ENCODE assay signal across 3 fruit fly cellular contexts in genomic region chr3L:15749276-15749675, dm6.
TF ChIP-seq lines count a peak whose summit lies in the region.

No protein-coding gene starts in this region.

- TF ChIP-seq CTCF in whole organism, embryonic (GFP tag; optimal IDR thresholded peaks at IDR 0.05; lab: Kevin White, UChicago) = no peak

TF ChIP-seq in whole organism, embryonic, 481 proteins besides CTCF, POLR2A, EP300 and RAD21:
- no peak for TF ChIP-seq CG30431 (GFP tag; optimal IDR thresholded peaks at IDR 0.05; lab: Kevin White, UChicago)
- TF ChIP-seq sens (GFP tag; lab: Kevin White, UChicago) = no peak
- no peak for TF ChIP-seq CG12659 (GFP tag; optimal IDR thresholded peaks at IDR 0.05; lab: Kevin White, UChicago)
- TF ChIP-seq fd3F (GFP tag; optimal IDR thresholded peaks at IDR 0.05; lab: Kevin White, UChicago) = no peak
- TF ChIP-seq D19A (tag; optimal IDR thresholded peaks at IDR 0.05; lab: Kevin White, UChicago) = peak; percentile 44
- TF ChIP-seq sr (GFP tag; IDR thresholded peaks at IDR 0.05; lab: Robert Waterston, UW) = 0 out of 3 replicates have a peak, but pooled peaks have one; percentile 28
- TF ChIP-seq sim (GFP tag; IDR thresholded peaks at IDR 0.05; lab: Robert Waterston, UW) = no peak
- no peak for TF ChIP-seq Dad (GFP tag; optimal IDR thresholded peaks at IDR 0.05; lab: Kevin White, UChicago)
- no peak for TF ChIP-seq psq (GFP tag; optimal IDR thresholded peaks at IDR 0.05; lab: Kevin White, UChicago)
- no peak for TF ChIP-seq ftz-f1 (GFP tag; optimal IDR thresholded peaks at IDR 0.05; lab: Kevin White, UChicago)
- no peak for TF ChIP-seq CG4617 (GFP tag; optimal IDR thresholded peaks at IDR 0.05; lab: Kevin White, UChicago; ENCODE audit: borderline replicate concordance)
- TF ChIP-seq CG10209 (GFP tag; optimal IDR thresholded peaks at IDR 0.05; lab: Kevin White, UChicago) = no peak
- TF ChIP-seq Asciz (GFP tag; optimal IDR thresholded peaks at IDR 0.05; lab: Kevin White, UChicago) = no peak
- TF ChIP-seq CG12155 (GFP tag; optimal IDR thresholded peaks at IDR 0.05; lab: Kevin White, UChicago) = no peak
- no peak for TF ChIP-seq tgo (GFP tag; IDR thresholded peaks at IDR 0.05; lab: Robert Waterston, UW)
- TF ChIP-seq CG14441 (GFP tag; IDR thresholded peaks at IDR 0.05; lab: Robert Waterston, UW) = 0 out of 2 replicates have a peak, but pooled peaks have one; percentile 28
- peak; percentile 6 for TF ChIP-seq oc (tag; optimal IDR thresholded peaks at IDR 0.05; lab: Kevin White, UChicago)
- no peak for TF ChIP-seq CG9876 (GFP tag; optimal IDR thresholded peaks at IDR 0.05; lab: Kevin White, UChicago)
- TF ChIP-seq CG34422 (GFP tag; IDR thresholded peaks at IDR 0.05; lab: Robert Waterston, UW) = no peak
- no peak for TF ChIP-seq CG3163 (GFP tag; optimal IDR thresholded peaks at IDR 0.05; lab: Kevin White, UChicago)
- no peak for TF ChIP-seq CG32772 (GFP tag; IDR thresholded peaks at IDR 0.05; lab: Robert Waterston, UW)
- TF ChIP-seq slp2 (GFP tag; optimal IDR thresholded peaks at IDR 0.05; lab: Kevin White, UChicago) = no peak
- no peak for TF ChIP-seq MESR4 (GFP tag; optimal IDR thresholded peaks at IDR 0.05; lab: Kevin White, UChicago)
- no peak for TF ChIP-seq CG18262 (tag; optimal IDR thresholded peaks at IDR 0.05; lab: Kevin White, UChicago)
- TF ChIP-seq H15 (GFP tag; IDR thresholded peaks at IDR 0.05; lab: Robert Waterston, UW) = no peak
- TF ChIP-seq stc (GFP tag; IDR thresholded peaks at IDR 0.05; lab: Robert Waterston, UW) = no peak
- TF ChIP-seq CG6765 (GFP tag; optimal IDR thresholded peaks at IDR 0.05; lab: Kevin White, UChicago) = no peak
- TF ChIP-seq peb (GFP tag; IDR thresholded peaks at IDR 0.05; lab: Robert Waterston, UW) = no peak

TF ChIP-seq in whole organism, prepupa, 60 proteins besides CTCF, POLR2A, EP300 and RAD21 (continues in another document):
- no peak for TF ChIP-seq CG4318 (GFP tag; optimal IDR thresholded peaks at IDR 0.05; lab: Kevin White, UChicago)
- peak; percentile 84 for TF ChIP-seq Eip78C (GFP tag; lab: Kevin White, UChicago)
- TF ChIP-seq CG7368 (GFP tag; optimal IDR thresholded peaks at IDR 0.05; lab: Kevin White, UChicago) = no peak
- no peak for TF ChIP-seq eg (GFP tag; IDR thresholded peaks at IDR 0.05; lab: Robert Waterston, UW)
- peak; percentile 5 for TF ChIP-seq CG31627 (GFP tag; optimal IDR thresholded peaks at IDR 0.05; lab: Kevin White, UChicago)
- TF ChIP-seq svp (GFP tag; lab: Kevin White, UChicago) = peak; percentile 59
- TF ChIP-seq ss (GFP tag; optimal IDR thresholded peaks at IDR 0.05; lab: Kevin White, UChicago) = peak in 1 of 2 experiments; percentile 5
- no peak for TF ChIP-seq cyc (GFP tag; optimal IDR thresholded peaks at IDR 0.05; lab: Kevin White, UChicago)
- TF ChIP-seq achi (GFP tag; optimal IDR thresholded peaks at IDR 0.05; lab: Kevin White, UChicago) = no peak
- no peak for TF ChIP-seq spab (GFP tag; optimal IDR thresholded peaks at IDR 0.05; lab: Kevin White, UChicago)
- no peak for TF ChIP-seq CG32006 (GFP tag; optimal IDR thresholded peaks at IDR 0.05; lab: Kevin White, UChicago)
- TF ChIP-seq dsx (GFP tag; optimal IDR thresholded peaks at IDR 0.05; lab: Kevin White, UChicago; ENCODE audit: poor library complexity, severe bottlenecking) = peak; percentile 6
- no peak for TF ChIP-seq CG8119 (GFP tag; IDR thresholded peaks at IDR 0.05; lab: Robert Waterston, UW)
- peak; percentile 25 for TF ChIP-seq Smox (GFP tag; optimal IDR thresholded peaks at IDR 0.05; lab: Kevin White, UChicago)
- TF ChIP-seq Eip75B (GFP tag; optimal IDR thresholded peaks at IDR 0.05; lab: Kevin White, UChicago) = no peak
- no peak for TF ChIP-seq CG6792 (GFP tag; optimal IDR thresholded peaks at IDR 0.05; lab: Kevin White, UChicago)
- TF ChIP-seq vri (GFP tag; optimal IDR thresholded peaks at IDR 0.05; lab: Kevin White, UChicago) = no peak
- TF ChIP-seq dac (GFP tag; optimal IDR thresholded peaks at IDR 0.05; lab: Kevin White, UChicago) = no peak
- TF ChIP-seq CG1621 (tag; optimal IDR thresholded peaks at IDR 0.05; lab: Kevin White, UChicago) = no peak
- TF ChIP-seq Gug (GFP tag; IDR thresholded peaks at IDR 0.05; lab: Robert Waterston, UW) = no peak
- no peak for TF ChIP-seq Met (GFP tag; optimal IDR thresholded peaks at IDR 0.05; lab: Kevin White, UChicago)
- no peak for TF ChIP-seq CG10631 (GFP tag; optimal IDR thresholded peaks at IDR 0.05; lab: Kevin White, UChicago)
- no peak for TF ChIP-seq CG11902 (GFP tag; optimal IDR thresholded peaks at IDR 0.05; lab: Kevin White, UChicago)
- no peak for TF ChIP-seq CG6808 (GFP tag; optimal IDR thresholded peaks at IDR 0.05; lab: Kevin White, UChicago)
- TF ChIP-seq Eip93F (GFP tag; optimal IDR thresholded peaks at IDR 0.05; lab: Kevin White, UChicago) = no peak
- TF ChIP-seq topi (GFP tag; optimal IDR thresholded peaks at IDR 0.05; lab: Kevin White, UChicago) = no peak
- peak; percentile 33 for TF ChIP-seq Sox14 (GFP tag; optimal IDR thresholded peaks at IDR 0.05; lab: Kevin White, UChicago)
- TF ChIP-seq salr (GFP tag; optimal IDR thresholded peaks at IDR 0.05; lab: Kevin White, UChicago) = no peak
- TF ChIP-seq Ets21C (GFP tag; optimal IDR thresholded peaks at IDR 0.05; lab: Kevin White, UChicago) = no peak
- TF ChIP-seq CG8632 (GFP tag; optimal IDR thresholded peaks at IDR 0.05; lab: Kevin White, UChicago) = no peak
- no peak for TF ChIP-seq CG6163 (GFP tag; IDR thresholded peaks at IDR 0.05; lab: Robert Waterston, UW)
- TF ChIP-seq CG9139 (GFP tag; optimal IDR thresholded peaks at IDR 0.05; lab: Kevin White, UChicago) = no peak
- no peak for TF ChIP-seq fd85E (GFP tag; optimal IDR thresholded peaks at IDR 0.05; lab: Kevin White, UChicago)
- TF ChIP-seq Hr39 (GFP tag; optimal IDR thresholded peaks at IDR 0.05; lab: Kevin White, UChicago) = peak; percentile 24
- no peak for TF ChIP-seq CG11294 (GFP tag; IDR thresholded peaks at IDR 0.05; lab: Robert Waterston, UW)
- TF ChIP-seq CG3919 (GFP tag; optimal IDR thresholded peaks at IDR 0.05; lab: Kevin White, UChicago) = peak; percentile 1

TF ChIP-seq in whole organism, pupa, 21 proteins besides CTCF, POLR2A, EP300 and RAD21:
- peak; percentile 12 for TF ChIP-seq CG17806 (tag; optimal IDR thresholded peaks at IDR 0.05; lab: Kevin White, UChicago)
- TF ChIP-seq CG8159 (tag; optimal IDR thresholded peaks at IDR 0.05; lab: Kevin White, UChicago) = peak; percentile 14
- no peak for TF ChIP-seq CG10348 (GFP tag; IDR thresholded peaks at IDR 0.05; lab: Robert Waterston, UW)
- no peak for TF ChIP-seq Pif1B (GFP tag; optimal IDR thresholded peaks at IDR 0.05; lab: Kevin White, UChicago)
- TF ChIP-seq CG34367 (tag; optimal IDR thresholded peaks at IDR 0.05; lab: Kevin White, UChicago) = peak; percentile 14
- peak; percentile 9 for TF ChIP-seq CG9948 (tag; optimal IDR thresholded peaks at IDR 0.05; lab: Kevin White, UChicago)
- no peak for TF ChIP-seq CG13204 (GFP tag; optimal IDR thresholded peaks at IDR 0.05; lab: Kevin White, UChicago)
- no peak for TF ChIP-seq CG8301 (tag; optimal IDR thresholded peaks at IDR 0.05; lab: Kevin White, UChicago)
- TF ChIP-seq rn (GFP tag; IDR thresholded peaks at IDR 0.05; lab: Robert Waterston, UW) = no peak
- peak; percentile 9 for TF ChIP-seq CG15710 (tag; optimal IDR thresholded peaks at IDR 0.05; lab: Kevin White, UChicago)

Comparison
In these comparisons a context has a peak if more than half of its experiments do, and no peak if none do; other contexts are left out.
1. Of the 7 proteins assayed by ChIP-seq in both whole organism, embryonic and whole organism, prepupa: peak only in whole organism, embryonic: none; only in whole organism, prepupa: Hr39; in both: none; in neither: 6.